Fruit fly (Drosophila melanogaster): ENCODE measurements around the gene RPA2.

Gene RPA2

DNA sequence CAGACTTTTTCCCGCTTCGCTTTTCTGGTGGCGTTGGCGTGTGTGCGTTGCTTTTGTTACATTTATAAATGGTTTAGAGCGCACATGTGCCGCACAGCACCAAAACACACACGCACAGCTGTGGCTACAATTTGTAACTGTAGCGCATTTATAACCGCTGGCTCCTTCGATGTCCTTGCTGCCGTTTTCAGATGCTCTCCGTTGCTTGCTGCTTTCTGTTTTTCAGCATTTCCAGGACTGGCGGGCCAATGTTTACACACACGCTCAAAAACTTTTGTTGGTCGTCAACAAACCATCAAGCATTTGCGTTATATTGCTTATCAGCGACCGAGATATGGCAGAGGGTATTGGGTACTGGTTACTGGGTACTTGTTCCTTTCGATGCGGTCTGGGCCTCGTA is 42.8 kb upstream of the RPA2 start:
- TF ChIP-seq acj6 (GFP tag; optimal IDR thresholded peaks at IDR 0.05), result no peak
- TF ChIP-seq fkh (GFP tag; optimal IDR thresholded peaks at IDR 0.05), result peak; percentile 77
- no peak for TF ChIP-seq Eip93F (GFP tag; optimal IDR thresholded peaks at IDR 0.05)
- TF ChIP-seq Sox14 (GFP tag; optimal IDR thresholded peaks at IDR 0.05), result no peak
- no peak for TF ChIP-seq esn (GFP tag; optimal IDR thresholded peaks at IDR 0.05)
- no peak for TF ChIP-seq salr (GFP tag; optimal IDR thresholded peaks at IDR 0.05)
- TF ChIP-seq ss (GFP tag; optimal IDR thresholded peaks at IDR 0.05), result no peak
- TF ChIP-seq Hr4 (GFP tag; optimal IDR thresholded peaks at IDR 0.05), result no peak

DNA sequence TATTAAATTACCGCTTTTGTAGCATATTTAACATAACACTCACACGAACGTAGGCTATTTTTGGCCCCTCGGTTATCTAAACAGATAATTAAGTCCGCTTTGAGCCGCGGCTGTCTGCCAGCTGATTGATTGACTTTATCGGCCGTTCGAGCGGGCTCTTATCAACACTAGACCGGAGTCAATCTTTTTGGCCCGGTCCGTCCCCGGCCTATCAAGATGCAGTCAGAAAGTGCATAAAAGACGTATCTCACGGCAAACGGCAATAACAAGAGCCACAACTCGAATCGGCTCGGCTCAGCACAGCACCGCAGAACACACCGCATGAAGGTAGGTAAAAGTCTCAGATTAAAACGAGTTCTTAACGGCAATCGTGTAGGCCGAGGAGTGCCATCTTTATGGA is 39.1 kb upstream of the RPA2 start:
- TF ChIP-seq CG15336 (GFP tag; IDR thresholded peaks at IDR 0.05), result no peak
- TF ChIP-seq Ets96B (tag; optimal IDR thresholded peaks at IDR 0.05), result no peak
- TF ChIP-seq esn (GFP tag; optimal IDR thresholded peaks at IDR 0.05), result no peak
- TF ChIP-seq fkh (GFP tag; optimal IDR thresholded peaks at IDR 0.05), result no peak
- no peak for TF ChIP-seq Gug (GFP tag; IDR thresholded peaks at IDR 0.05)
- 0 out of 3 replicates have a peak, but pooled peaks have one; percentile 12 for TF ChIP-seq CG6163 (GFP tag; IDR thresholded peaks at IDR 0.05)
- peak; percentile 38 for TF ChIP-seq CG9139 (GFP tag; optimal IDR thresholded peaks at IDR 0.05)
- TF ChIP-seq ss (GFP tag; optimal IDR thresholded peaks at IDR 0.05), result peak; percentile 34 to 45
- no peak for TF ChIP-seq acj6 (GFP tag; optimal IDR thresholded peaks at IDR 0.05)
- no peak for TF ChIP-seq CG11902 (GFP tag; optimal IDR thresholded peaks at IDR 0.05)
- no peak for TF ChIP-seq pdm3 (GFP tag; optimal IDR thresholded peaks at IDR 0.05)
- TF ChIP-seq Sox14 (GFP tag; optimal IDR thresholded peaks at IDR 0.05), result no peak
- peak; percentile 56 for TF ChIP-seq CG1621 (tag; optimal IDR thresholded peaks at IDR 0.05)
- no peak for TF ChIP-seq CG4318 (GFP tag; optimal IDR thresholded peaks at IDR 0.05)
- peak; percentile 43 for TF ChIP-seq CG6854 (GFP tag; optimal IDR thresholded peaks at IDR 0.05)
- TF ChIP-seq fd59A (GFP tag; optimal IDR thresholded peaks at IDR 0.05), result no peak
- TF ChIP-seq CG8319 (GFP tag; optimal IDR thresholded peaks at IDR 0.05), result no peak
- no peak for TF ChIP-seq Sox15 (GFP tag; optimal IDR thresholded peaks at IDR 0.05)
- no peak for TF ChIP-seq Sox102F (GFP tag; optimal IDR thresholded peaks at IDR 0.05)
- TF ChIP-seq svp (GFP tag), result peak; percentile 9

DNA sequence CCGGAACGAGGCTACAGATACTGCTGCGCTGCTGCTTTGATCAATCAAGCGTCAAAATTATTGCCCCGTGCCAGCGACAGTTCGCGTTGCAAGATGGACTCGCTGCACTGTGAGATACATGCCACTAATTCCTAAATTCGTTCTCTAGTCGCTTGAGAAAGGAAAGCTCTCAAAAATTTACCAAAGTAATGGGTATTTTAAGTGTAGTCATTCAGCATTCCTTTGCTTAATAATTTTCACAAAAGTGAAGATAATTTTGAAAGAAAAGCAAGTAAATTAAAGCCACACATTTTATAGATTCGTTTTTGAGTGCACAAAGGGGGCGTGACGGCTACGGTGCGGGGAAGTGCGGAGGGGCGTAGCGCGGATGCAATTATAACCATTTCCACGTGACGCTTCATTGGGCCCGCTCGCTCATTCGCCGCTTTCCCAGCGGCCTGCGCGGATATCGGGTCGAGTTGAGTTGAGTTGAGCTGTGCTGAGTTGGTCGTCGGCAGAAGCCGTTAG is 34.1 kb upstream of the RPA2 start:
- TF ChIP-seq net (GFP tag; optimal IDR thresholded peaks at IDR 0.05) (no peak), CG15336 (GFP tag; IDR thresholded peaks at IDR 0.05) (peak; percentile 41; the same call in 1 of the 2 replicates), Eip75B (GFP tag; optimal IDR thresholded peaks at IDR 0.05) (no peak), fkh (GFP tag; optimal IDR thresholded peaks at IDR 0.05) (no peak), CG32006 (GFP tag; optimal IDR thresholded peaks at IDR 0.05) (peak; percentile 68), CG8119 (GFP tag; IDR thresholded peaks at IDR 0.05) (peak; percentile 53; the same call in 1 of the 3 replicates), CG10631 (GFP tag; optimal IDR thresholded peaks at IDR 0.05) (no peak), svp (GFP tag) (no peak), OdsH (GFP tag; optimal IDR thresholded peaks at IDR 0.05) (peak; percentile 24), CG10669 (GFP tag; optimal IDR thresholded peaks at IDR 0.05) (no peak), cyc (GFP tag; optimal IDR thresholded peaks at IDR 0.05) (no peak), Met (GFP tag; optimal IDR thresholded peaks at IDR 0.05) (no peak), CG34406 (GFP tag; optimal IDR thresholded peaks at IDR 0.05) (no peak), Hr4 (GFP tag; optimal IDR thresholded peaks at IDR 0.05) (peak; percentile 69), CG1621 (tag; optimal IDR thresholded peaks at IDR 0.05) (no peak), Hr38 (GFP tag; optimal IDR thresholded peaks at IDR 0.05) (no peak), fd85E (GFP tag; optimal IDR thresholded peaks at IDR 0.05) (no peak), CG4318 (GFP tag; optimal IDR thresholded peaks at IDR 0.05) (peak; percentile 28), CG6163 (GFP tag; IDR thresholded peaks at IDR 0.05) (0 out of 3 replicates have a peak, but pooled peaks have one; percentile 18), salr (GFP tag; optimal IDR thresholded peaks at IDR 0.05) (peak in 1 of 2 experiments; percentile 42), Lpt (GFP tag; optimal IDR thresholded peaks at IDR 0.05) (peak; percentile 10), Sox15 (GFP tag; optimal IDR thresholded peaks at IDR 0.05) (no peak), ss (GFP tag; optimal IDR thresholded peaks at IDR 0.05) (no peak), achi (GFP tag; optimal IDR thresholded peaks at IDR 0.05) (peak; percentile 20), Eip78C (GFP tag) (peak; percentile 57)
